Fruit fly (Drosophila melanogaster): ENCODE results near the gene Mst84Da.

DNA sequence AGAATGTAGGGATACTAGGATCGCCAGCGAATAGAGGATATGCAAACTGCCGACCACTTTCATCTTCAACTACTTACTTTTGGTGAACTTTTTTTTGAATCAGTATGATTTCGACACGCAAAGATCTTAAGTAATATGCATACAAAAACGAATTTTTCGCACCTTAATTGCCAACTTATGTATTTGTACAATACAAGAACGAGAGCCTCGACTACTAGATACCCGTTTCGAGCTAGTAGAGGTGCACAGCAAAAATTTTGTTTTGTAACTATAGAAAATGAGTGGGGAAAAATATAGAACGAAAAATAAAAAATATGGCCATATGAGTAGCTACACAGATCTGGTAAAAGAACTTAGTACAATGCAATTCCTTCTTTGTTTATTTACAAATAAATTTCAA, 48.5 kb upstream of the Mst84Da start, which contains the start of gene CG10029:
- TF ChIP-seq CTCF (optimal IDR thresholded peaks at IDR 0.05), result no peak
- TF ChIP-seq CG8478 (optimal IDR thresholded peaks at IDR 0.05), result no peak
